Fruit fly (Drosophila melanogaster) Kc167 (cell line): ENCODE measurements around the gene CG17361.

Experiments
- Sin3A ChIP-seq: fragments of >200 bp; optimal IDR thresholded peaks from 2 replicates; lab custom pipeline; 2018; ENCODE audit warnings: missing external identifiers
- h ChIP-seq: fragments of >200 bp; optimal IDR thresholded peaks from 3 replicates; lab custom pipeline; 2018; ENCODE audit warnings: missing external identifiers

DNA sequence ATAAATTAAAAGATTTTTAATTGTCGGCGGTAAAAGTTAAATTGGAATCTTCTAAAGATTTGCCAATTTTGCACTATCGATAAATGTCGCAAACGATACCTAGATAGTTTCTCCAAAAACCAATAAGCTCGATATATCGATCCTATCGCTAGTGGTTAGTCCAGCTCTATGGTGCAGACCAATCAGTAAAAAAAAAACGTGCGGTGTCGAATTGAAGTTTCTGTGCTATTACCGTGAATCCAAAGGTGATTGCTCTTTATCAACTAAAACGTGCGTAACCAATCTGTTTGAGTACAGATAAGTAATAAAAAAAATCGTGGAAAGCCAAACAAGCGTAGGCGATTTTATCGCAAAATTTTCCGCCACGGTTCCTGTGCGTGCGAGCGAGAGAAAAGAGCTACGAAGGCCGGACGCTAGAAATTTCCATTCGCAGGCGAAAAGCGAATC is 39.9 kb downstream of the CG17361 start, which contains the start of gene Hsp110:
- TF ChIP-seq Sin3A (lab: Kevin White, UChicago) = no peak
- TF ChIP-seq h (lab: Kevin White, UChicago) = no peak
